Worm (Caenorhabditis elegans) whole organism, dauer: Measurements from ENCODE around the gene ensh-1.

Source experiments
- unc-62 ChIP-seq: sonication (generic microtip); optimal IDR thresholded peaks from 2 replicates; lab custom pipeline; 2017; ENCODE audit warnings: missing biosample characterization, missing genetic modification reagents, missing genetic modification characterization

ensh-1 gene

ce11 chrX:8905089-8905488 lies at the start of gene ensh-1:
TSS of gene ensh-1 (plus strand) at chrX:8905389.
- no peak for TF ChIP-seq unc-62 (GFP tag; lab: Kevin White, UChicago)

- no peak for TF ChIP-seq unc-62 (GFP tag; lab: Kevin White, UChicago)
These were observed 47.1 kb upstream of the ensh-1 start, which contains the start of gene C06E2.5 for ce11 chrX:8857904-8858612. TSS of gene C06E2.5 (minus strand) at chrX:8857954.

DNA sequence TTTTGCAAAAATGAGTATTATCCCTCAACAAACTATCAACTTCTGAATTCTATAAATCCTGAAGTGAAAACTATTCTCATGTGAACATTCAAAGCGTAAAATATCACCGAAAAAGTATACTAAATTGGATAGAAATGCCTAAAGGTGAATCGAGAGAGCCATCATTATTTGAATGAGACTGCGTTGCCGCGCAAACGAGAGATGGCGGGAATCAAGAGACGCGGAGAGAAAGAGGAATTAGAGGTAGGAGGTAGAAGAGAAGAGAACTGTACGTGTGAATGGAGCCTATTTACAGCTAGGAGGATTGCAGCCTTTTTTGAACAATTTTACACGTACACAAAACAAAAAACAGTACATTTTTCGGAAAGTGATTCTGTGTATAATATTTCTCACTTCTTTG lies 45.7 kb upstream of the ensh-1 start:
- TF ChIP-seq unc-62 (GFP tag; lab: Kevin White, UChicago), result no peak

DNA sequence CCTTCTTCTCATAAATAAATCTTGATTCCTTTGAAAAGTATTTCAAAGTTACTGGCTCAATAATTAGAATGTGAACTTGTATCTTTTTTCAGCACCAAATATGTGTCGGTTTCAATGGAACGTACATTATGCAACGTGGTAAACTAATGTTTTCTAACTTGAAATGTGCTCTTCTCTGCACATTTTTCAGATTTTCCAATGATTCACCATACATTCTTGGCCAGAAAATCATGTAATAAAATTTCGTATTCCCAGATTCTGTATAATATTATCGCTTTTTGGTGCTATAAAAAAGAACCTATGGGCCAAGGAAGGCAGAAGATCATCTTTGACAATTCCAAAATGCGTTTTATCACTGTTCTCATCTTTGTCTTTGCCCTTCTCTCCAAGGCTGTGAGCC lies 44.2 kb upstream of the ensh-1 start, which contains the start of gene C06E2.9:
C06E2.9 (plus strand) TSS at position 301 of the 400 bp plus-strand sequence.
- no peak for TF ChIP-seq unc-62 (GFP tag; lab: Kevin White, UChicago)

- TF ChIP-seq unc-62 (GFP tag; lab: Kevin White, UChicago), result no peak
These were observed 38.6 kb upstream of the ensh-1 start, which contains the start of gene ins-9 for ce11 chrX:8866563-8866962. TSS of gene ins-9 (minus strand) at chrX:8866663.

- no peak for TF ChIP-seq unc-62 (GFP tag; lab: Kevin White, UChicago)
These were observed 36.0 kb upstream of the ensh-1 start, which contains the start of the genes ubc-22 and ubc-21 for ce11 chrX:8869112-8869675. TSS of gene ubc-22 (minus strand) at chrX:8869162. TSS of gene ubc-21 (plus strand) at chrX:8869625.

- no peak for TF ChIP-seq unc-62 (GFP tag; lab: Kevin White, UChicago)
These were observed 30.4 kb upstream of the ensh-1 start, which contains the start of gene C06E2.1 for ce11 chrX:8874748-8875147. TSS of gene C06E2.1 (minus strand) at chrX:8874848.

DNA sequence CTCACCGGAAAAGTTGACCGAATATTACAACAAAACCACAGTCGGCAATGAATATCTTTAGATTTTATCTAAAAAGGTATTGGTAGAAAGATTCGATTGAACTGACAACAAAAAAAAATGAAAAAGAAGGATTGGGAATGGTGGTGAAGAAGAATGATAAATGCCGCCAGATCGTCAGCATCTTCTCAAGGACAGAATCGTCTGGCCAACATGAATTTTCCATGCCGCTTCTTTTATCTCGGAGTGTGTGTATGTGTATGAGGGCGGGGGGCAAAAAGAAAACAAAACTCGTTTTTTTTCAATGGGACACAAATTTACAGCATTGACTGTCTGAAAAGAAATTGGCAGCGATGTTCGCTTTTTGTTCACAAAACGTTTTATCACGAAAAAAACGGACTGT lies 29.3 kb upstream of the ensh-1 start:
- TF ChIP-seq unc-62 (GFP tag; lab: Kevin White, UChicago), result no peak

DNA sequence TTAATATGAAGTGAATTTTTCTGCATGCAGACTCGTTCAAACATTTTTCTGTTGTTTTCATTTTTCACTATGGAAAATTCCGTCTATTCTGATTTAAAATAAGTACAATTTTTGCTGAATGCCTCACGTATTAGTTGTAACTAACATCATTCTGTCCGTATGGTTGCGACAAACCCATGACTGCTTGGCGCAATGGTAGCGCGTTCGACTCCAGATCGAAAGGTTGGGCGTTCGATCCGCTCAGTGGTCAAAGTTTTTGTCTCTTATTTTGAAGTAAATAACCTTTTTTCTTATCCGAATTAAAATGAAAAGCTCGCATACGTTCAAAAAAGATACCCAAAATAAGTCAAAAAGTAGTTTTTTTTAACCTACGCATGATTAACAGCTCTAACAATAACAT lies 28.0 kb upstream of the ensh-1 start:
- TF ChIP-seq unc-62 (GFP tag; lab: Kevin White, UChicago), result no peak

DNA sequence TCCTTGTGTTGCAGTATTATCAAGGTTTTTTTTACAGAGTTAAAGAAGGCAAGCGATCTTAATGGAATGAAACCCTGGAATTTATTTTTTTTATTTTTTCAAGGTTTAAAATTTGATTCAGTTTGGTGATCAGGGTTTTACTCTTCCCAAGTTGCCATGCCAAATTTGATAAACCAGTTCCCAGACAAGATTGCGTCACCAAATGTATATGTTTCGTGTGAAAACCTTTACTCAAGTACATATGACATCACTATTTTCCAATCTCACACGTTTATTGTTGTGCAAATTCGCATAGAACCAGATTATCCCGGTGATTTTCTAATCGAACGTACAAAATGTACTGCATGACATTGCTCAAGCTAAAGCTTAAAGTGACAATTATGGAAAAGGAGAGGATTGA lies 26.5 kb upstream of the ensh-1 start:
- no peak for TF ChIP-seq unc-62 (GFP tag; lab: Kevin White, UChicago)

ce11 chrX:8879349-8879748 lies 25.8 kb upstream of the ensh-1 start, which contains the start of gene C06E2.2:
TSS of gene C06E2.2 (plus strand) at chrX:8879649.
- TF ChIP-seq unc-62 (GFP tag; lab: Kevin White, UChicago), result no peak

- TF ChIP-seq unc-62 (GFP tag; lab: Kevin White, UChicago), result no peak
These were observed 23.0 kb upstream of the ensh-1 start for ce11 chrX:8882162-8882561.

ce11 chrX:8888835-8889234 lies 16.4 kb upstream of the ensh-1 start:
- no peak for TF ChIP-seq unc-62 (GFP tag; lab: Kevin White, UChicago)

- no peak for TF ChIP-seq unc-62 (GFP tag; lab: Kevin White, UChicago)
These were observed 14.9 kb upstream of the ensh-1 start for ce11 chrX:8890251-8890755.

ce11 chrX:8891393-8891953 lies 13.7 kb upstream of the ensh-1 start:
- TF ChIP-seq unc-62 (GFP tag; lab: Kevin White, UChicago), result no peak

DNA sequence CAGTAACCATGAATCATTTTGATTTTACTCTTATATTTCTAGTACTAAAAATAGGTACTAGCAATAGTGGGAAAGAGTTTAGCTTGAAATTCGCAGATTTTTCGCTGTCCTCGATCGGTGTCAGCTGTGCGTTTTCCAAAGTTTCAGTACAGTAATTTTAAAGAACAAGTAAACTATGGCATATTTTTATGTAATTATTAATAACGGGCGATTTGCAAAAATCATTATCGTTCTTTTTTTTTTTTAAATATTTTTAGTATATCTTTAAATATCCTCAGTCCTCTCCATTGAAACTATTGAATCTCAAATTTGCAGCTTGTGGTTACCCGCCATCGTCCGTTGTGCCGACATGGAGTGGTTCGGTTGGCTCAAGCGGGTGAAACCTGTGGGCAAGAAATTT lies 12.4 kb upstream of the ensh-1 start, which contains the start of gene C13E3.1:
C13E3.1 (plus strand) TSS at position 301 of the 400 bp plus-strand sequence.
- no peak for TF ChIP-seq unc-62 (GFP tag; lab: Kevin White, UChicago)
